Fruit fly (Drosophila melanogaster) S2 (cell line): ENCODE measurements around the gene Acph-1.

Source experiments
- CG8478 ChIP-seq: fragments of >200 bp; optimal IDR thresholded peaks from 2 replicates; lab custom pipeline; 2018
- CTCF ChIP-seq, 2 experiments: fragments of >200 bp; optimal IDR thresholded peaks; 2 replicates each; lab custom pipeline; 2018

dm6 chr3R:29983073-29983544 lies 10.1 kb downstream of the Acph-1 start, which contains the start of gene CG7896:
- TF ChIP-seq CG8478 (lab: Kevin White, UChicago) = no peak
- no peak for TF ChIP-seq CTCF (optimal IDR thresholded peaks at IDR 0.05; lab: Kevin White, UChicago)
